Worm (Caenorhabditis elegans): ENCODE results near the gene C42D4.13.

C42D4.13 gene

DNA sequence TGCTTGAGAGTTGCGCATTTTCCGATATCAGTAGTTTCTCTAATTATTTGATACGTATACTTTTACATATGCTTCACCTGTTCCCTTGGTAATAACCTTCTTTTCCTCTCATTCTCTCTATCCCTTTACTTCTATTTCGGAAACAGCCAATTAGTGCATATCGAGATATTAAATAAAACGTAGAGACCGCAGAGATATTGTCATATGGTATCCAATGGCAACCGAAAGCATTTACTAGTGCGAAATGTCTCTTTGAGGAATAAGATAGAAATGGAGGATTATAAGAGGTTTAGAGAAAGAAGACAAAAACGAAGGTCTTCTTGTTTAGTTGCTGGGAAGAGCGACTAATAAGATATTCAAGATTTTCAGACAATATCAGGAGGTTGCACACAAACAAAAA, 31.6 kb downstream of the C42D4.13 start, which contains the start of gene maph-9:
Gene maph-9 (plus strand): TSS at position 273 of the 400 bp plus-strand sequence.
- TF ChIP-seq akir-1 (GFP tag; optimal IDR thresholded peaks at IDR 0.05) (no peak), madf-6 (GFP tag; IDR thresholded peaks at IDR 0.05) (no peak), hmg-20 (GFP tag; IDR thresholded peaks at IDR 0.05) (no peak), let-607 (tag; optimal IDR thresholded peaks at IDR 0.05) (no peak), nfya-1 (tag; optimal IDR thresholded peaks at IDR 0.05; ENCODE audit: borderline replicate concordance, insufficient read depth) (no peak), B0019.2 (GFP tag; conservative IDR thresholded peaks at IDR 0.05) (no peak), rcor-1 (GFP tag; IDR thresholded peaks at IDR 0.05) (no peak), hlh-12 (tag; optimal IDR thresholded peaks at IDR 0.05) (no peak), lin-35 (GFP tag; optimal IDR thresholded peaks at IDR 0.05) (no peak), egl-18 (GFP tag; IDR thresholded peaks at IDR 0.05) (no peak), let-526 (GFP tag; IDR thresholded peaks at IDR 0.05) (no peak), F23B12.7 (tag; optimal IDR thresholded peaks at IDR 0.05; ENCODE audit: insufficient read depth) (no peak), bed-2 (GFP tag; IDR thresholded peaks at IDR 0.05) (no peak), K11D2.4 (GFP tag; IDR thresholded peaks at IDR 0.05) (no peak)

DNA sequence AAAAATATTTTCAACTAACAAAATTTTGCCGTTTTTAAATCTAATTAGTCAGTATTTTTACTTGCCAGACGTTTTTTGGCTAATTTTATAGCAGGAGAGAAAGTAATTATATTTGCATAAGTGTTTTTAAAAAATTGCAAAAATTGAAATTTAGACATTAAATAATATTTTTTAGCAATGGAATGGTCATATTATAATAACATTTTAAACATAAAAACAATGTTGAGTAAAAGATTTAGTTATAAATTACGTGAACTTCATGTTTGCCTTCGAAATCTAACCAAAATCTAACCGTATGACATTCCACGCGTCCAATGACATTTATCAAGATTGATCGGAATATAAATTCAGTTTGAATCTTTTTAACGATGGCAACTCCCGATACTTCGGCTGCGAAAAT, 33.6 kb downstream of the C42D4.13 start, which contains the start of gene C34D4.2:
Gene C34D4.2 (plus strand): TSS at position 301 of the 400 bp plus-strand sequence.
- no peak for TF ChIP-seq ztf-25 (GFP tag; IDR thresholded peaks at IDR 0.05)
- no peak for TF ChIP-seq sdz-38 (tag; optimal IDR thresholded peaks at IDR 0.05)
- no peak for TF ChIP-seq ztf-18 (tag; optimal IDR thresholded peaks at IDR 0.05)
- no peak for TF ChIP-seq zfh-2 (GFP tag; conservative IDR thresholded peaks at IDR 0.05)
- no peak for TF ChIP-seq rcor-1 (GFP tag; IDR thresholded peaks at IDR 0.05)
- TF ChIP-seq mel-28 (tag; optimal IDR thresholded peaks at IDR 0.05; ENCODE audit: borderline replicate concordance): no peak
- TF ChIP-seq B0019.2 (GFP tag; conservative IDR thresholded peaks at IDR 0.05): no peak
- no peak for TF ChIP-seq T07F8.4 (tag; optimal IDR thresholded peaks at IDR 0.05)
- no peak for TF ChIP-seq ceh-27 (GFP tag; optimal IDR thresholded peaks at IDR 0.05)
- TF ChIP-seq cebp-2 (GFP tag; IDR thresholded peaks at IDR 0.05): no peak

DNA sequence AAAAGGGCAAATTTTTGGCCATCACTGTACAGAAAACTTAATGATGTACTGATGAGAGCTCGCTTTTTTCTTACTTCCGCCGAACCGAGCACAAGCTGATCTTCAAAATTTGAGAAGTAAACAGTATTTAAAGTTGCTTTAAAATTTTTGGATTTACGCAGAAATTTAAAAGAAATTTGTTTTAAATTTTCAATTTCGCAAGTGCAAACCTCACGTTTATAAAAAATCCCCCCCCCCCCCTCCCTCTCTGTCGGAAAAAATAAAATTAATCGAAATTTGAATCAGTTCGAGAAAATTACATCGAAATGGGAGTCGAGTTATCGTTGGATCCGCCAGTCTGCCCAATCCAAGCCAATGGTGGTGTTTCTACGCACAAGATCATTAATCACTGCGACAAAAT, 34.6 kb downstream of the C42D4.13 start, which contains the start of gene C34D4.3:
Gene C34D4.3 (plus strand): TSS at position 301 of the 400 bp plus-strand sequence.
- no peak for TF ChIP-seq lsy-27 (tag; optimal IDR thresholded peaks at IDR 0.05; ENCODE audit: borderline replicate concordance, insufficient read depth)
- no peak for TF ChIP-seq pha-4 (tag; optimal IDR thresholded peaks at IDR 0.05)
- no peak for TF ChIP-seq athp-1 (tag; optimal IDR thresholded peaks at IDR 0.05)
- no peak for TF ChIP-seq lin-26 (GFP tag; IDR thresholded peaks at IDR 0.05)
- TF ChIP-seq snpc-3.4 (tag; optimal IDR thresholded peaks at IDR 0.05): no peak
- no peak for TF ChIP-seq F57A8.1 (GFP tag; optimal IDR thresholded peaks at IDR 0.05)

DNA sequence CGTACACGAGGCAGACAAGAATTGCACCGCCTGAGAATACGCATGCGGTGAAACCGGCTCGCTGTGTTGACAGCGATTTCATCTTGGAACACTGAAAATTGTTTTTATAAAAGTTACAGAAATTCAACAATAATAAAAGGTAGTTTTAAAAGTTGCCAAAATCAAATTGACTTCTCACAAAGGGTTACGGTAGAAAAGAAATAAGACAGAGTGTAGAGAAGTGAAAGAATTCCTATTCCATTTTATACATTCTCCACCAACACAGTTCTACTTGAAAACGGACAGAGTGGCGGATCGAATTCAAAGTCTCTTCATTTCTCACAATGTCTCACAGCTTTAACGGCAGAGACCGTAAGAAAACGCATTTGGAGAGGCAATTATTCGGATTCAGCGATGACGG, 35.5 kb downstream of the C42D4.13 start, which contains the start of gene col-113:
Gene col-113 (minus strand): TSS at position 101 of the 400 bp plus-strand sequence.
- TF ChIP-seq lsy-27 (tag; optimal IDR thresholded peaks at IDR 0.05; ENCODE audit: borderline replicate concordance, insufficient read depth): no peak

DNA sequence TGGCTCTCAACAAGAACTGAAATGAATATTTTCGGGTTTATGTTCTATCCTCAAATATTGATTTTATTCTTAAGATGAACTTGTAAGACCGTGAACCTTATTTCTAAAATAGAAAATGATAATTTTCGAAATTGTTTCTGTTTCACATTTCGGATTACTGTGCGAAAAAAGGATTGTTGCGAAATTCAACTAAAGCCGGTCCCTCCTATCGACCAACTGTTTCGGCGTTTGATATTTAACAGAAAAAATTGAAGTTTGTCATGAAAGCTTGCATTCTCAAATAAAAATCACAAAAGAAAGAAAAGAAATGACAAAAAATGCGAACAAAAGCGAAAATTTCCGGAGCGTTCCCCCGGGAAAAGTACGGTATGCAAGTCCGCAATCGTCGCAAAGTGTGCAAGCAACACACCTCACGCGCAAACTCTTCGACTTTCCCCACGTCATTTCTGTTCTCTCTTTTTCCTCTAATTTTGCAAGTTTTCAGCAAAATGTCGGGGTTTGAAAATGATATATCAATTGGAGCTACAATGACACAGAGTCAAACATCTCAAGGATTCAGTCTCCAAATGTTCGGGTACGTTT, 38.8 kb downstream of the C42D4.13 start, which contains the start of gene C34D4.4:
Gene C34D4.4 (plus strand): TSS at position 342 of the 582 bp plus-strand sequence.
- TF ChIP-seq ztf-22 (GFP tag; optimal IDR thresholded peaks at IDR 0.05) (no peak), egrh-3 (GFP tag; IDR thresholded peaks at IDR 0.05) (no peak), F23B12.7 (tag; optimal IDR thresholded peaks at IDR 0.05; ENCODE audit: insufficient read depth) (no peak), F39B2.1 (GFP tag; IDR thresholded peaks at IDR 0.05) (no peak), lsl-1 (GFP tag; optimal IDR thresholded peaks at IDR 0.05) (peak; percentile 73), hrde-1 (tag; optimal IDR thresholded peaks at IDR 0.05; ENCODE audit: borderline replicate concordance) (no peak), lin-54 (GFP tag; optimal IDR thresholded peaks at IDR 0.05) (peak; percentile 27), B0035.1 (tag; optimal IDR thresholded peaks at IDR 0.05) (no peak), ztf-26 (tag; optimal IDR thresholded peaks at IDR 0.05) (no peak), pha-4 (tag; optimal IDR thresholded peaks at IDR 0.05) (no peak), ccch-3 (GFP tag; optimal IDR thresholded peaks at IDR 0.05) (no peak), cebp-1 (GFP tag; IDR thresholded peaks at IDR 0.05) (peak; percentile 60; the same call in 1 of the 2 replicates), cebp-1 (tag; optimal IDR thresholded peaks at IDR 0.05) (peak; percentile 94), K12H6.12 (tag; optimal IDR thresholded peaks at IDR 0.05) (peak; percentile 54), dpl-1 (GFP tag; optimal IDR thresholded peaks at IDR 0.05) (peak; percentile 21)
